Worm (Caenorhabditis elegans) whole organism, early embryonic: ENCODE results near the gene C35D10.7.

Experiments
- B0310.2 ChIP-seq: sonication (generic microtip); optimal IDR thresholded peaks from 2 replicates; lab custom pipeline; 2016; ENCODE audit warnings: mild to moderate bottlenecking, missing genetic modification characterization, missing compliant biosample characterization
- F13C5.2 ChIP-seq: sonication (generic microtip); optimal IDR thresholded peaks from 2 replicates; lab custom pipeline; 2017; ENCODE audit warnings: mild to moderate bottlenecking, missing genetic modification characterization, inconsistent platforms, missing compliant biosample characterization
- aly-1 ChIP-seq: sonication (generic microtip); optimal IDR thresholded peaks from 2 replicates; lab custom pipeline; 2016; ENCODE audit warnings: missing genetic modification characterization, missing compliant biosample characterization
- ama-1 ChIP-seq: fragments of 150-350 bp; optimal IDR thresholded peaks from 2 replicates; lab custom pipeline; 2014
- ceh-13 ChIP-seq: fragments of 200-800 bp; sonication (Bioruptor generic); optimal IDR thresholded peaks from 2 replicates; lab custom pipeline; 2018; ENCODE audit warnings: mild to moderate bottlenecking, missing genetic modification characterization, missing compliant biosample characterization
- ceh-36 ChIP-seq: sonication (generic microtip); optimal IDR thresholded peaks from 2 replicates; lab custom pipeline; 2016; ENCODE audit warnings: missing genetic modification characterization, inconsistent platforms, missing compliant biosample characterization
- ets-7 ChIP-seq: sonication (generic microtip); optimal IDR thresholded peaks from 2 replicates; lab custom pipeline; 2016; ENCODE audit warnings: missing genotype, missing genetic modification characterization, missing compliant biosample characterization
- flt-1 ChIP-seq: fragments of 200-800 bp; sonication (Bioruptor generic); IDR thresholded peaks from 2 replicates; pipeline ENCODE4 v1.3.6; 2022; ENCODE audit warnings: missing genetic modification characterization, missing compliant biosample characterization
- hmbx-1 ChIP-seq: sonication (generic microtip); optimal IDR thresholded peaks from 2 replicates; lab custom pipeline; 2016; ENCODE audit warnings: mild to moderate bottlenecking, missing genetic modification characterization, missing compliant biosample characterization
- hmg-4 ChIP-seq: fragments of 200-800 bp; sonication (Bioruptor generic); optimal IDR thresholded peaks from 2 replicates; lab custom pipeline; 2018; ENCODE audit warnings: mild to moderate bottlenecking, missing genetic modification characterization, missing compliant biosample characterization
- hnd-1 ChIP-seq: sonication (generic microtip); optimal IDR thresholded peaks from 2 replicates; lab custom pipeline; 2016; ENCODE audit warnings: missing genetic modification characterization, missing compliant biosample characterization
- pes-1 ChIP-seq: fragments of 200-800 bp; sonication (Bioruptor generic); IDR thresholded peaks from 2 replicates; pipeline ENCODE4 v1.3.6; 2022; ENCODE audit warnings: missing genetic modification reagents, missing genetic modification characterization, missing compliant biosample characterization
- scrt-1 ChIP-seq: fragments of 200-800 bp; sonication (Bioruptor generic); IDR thresholded peaks from 2 replicates; pipeline ENCODE4 v1.3.6; 2022; ENCODE audit warnings: missing genetic modification characterization, missing compliant biosample characterization
- sea-1 ChIP-seq: fragments of 200-800 bp; sonication (Bioruptor generic); conservative IDR thresholded peaks from 2 replicates; pipeline ENCODE4 v1.3.6; 2022; ENCODE audit warnings: missing genetic modification characterization, missing compliant biosample characterization
- tbx-11 ChIP-seq: fragments of 200-800 bp; sonication (Bioruptor generic); IDR thresholded peaks from 2 replicates; pipeline ENCODE4 v1.3.6; 2022; ENCODE audit warnings: missing genetic modification characterization, missing compliant biosample characterization
- tbx-37 ChIP-seq: fragments of 200-800 bp; sonication (Bioruptor generic); conservative IDR thresholded peaks from 2 replicates; pipeline ENCODE4 v1.3.6; 2022; ENCODE audit warnings: missing genetic modification reagents, missing genetic modification characterization, missing compliant biosample characterization
- tra-4 ChIP-seq: sonication (generic microtip); optimal IDR thresholded peaks from 2 replicates; lab custom pipeline; 2017; ENCODE audit warnings: missing genetic modification characterization, missing compliant biosample characterization

The C35D10.7 gene

DNA sequence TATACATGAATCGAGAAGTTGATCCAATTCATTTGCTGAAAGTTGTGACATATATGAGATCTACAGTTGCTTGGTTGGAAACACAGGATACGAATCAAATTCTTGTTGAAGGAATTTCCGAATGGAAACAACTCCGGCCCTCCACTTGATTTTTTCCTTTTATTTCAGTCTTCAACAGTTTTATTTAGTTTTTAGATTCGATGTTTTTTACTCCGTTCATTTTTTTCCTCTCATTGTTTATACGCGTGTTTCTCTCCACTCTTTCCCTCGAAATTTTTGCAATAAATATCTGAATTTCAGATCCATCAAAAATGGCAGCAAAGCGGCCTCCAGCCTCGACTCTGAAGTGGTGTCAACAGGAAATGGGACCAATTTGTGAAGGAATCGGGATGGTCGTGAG is 7.1 kb downstream of the C35D10.7 start, which contains the start of gene coq-8:
TSS of gene coq-8 (plus strand) at position 301 of the 400 bp plus-strand sequence.
- TF ChIP-seq aly-1 (tag; lab: Kevin White, UChicago): no peak
- TF ChIP-seq scrt-1 (GFP tag; lab: Robert Waterston, UW): no peak
- no peak for TF ChIP-seq tbx-11 (GFP tag; lab: Robert Waterston, UW)
- no peak for TF ChIP-seq F13C5.2 (tag; lab: Kevin White, UChicago)
- TF ChIP-seq hmg-4: no peak
- no peak for TF ChIP-seq pes-1 (GFP tag; lab: Robert Waterston, UW)
- TF ChIP-seq tra-4 (tag; lab: Kevin White, UChicago): no peak
- no peak for TF ChIP-seq ets-7 (tag; lab: Kevin White, UChicago)
- TF ChIP-seq sea-1: no peak
- TF ChIP-seq ceh-36 (tag; lab: Kevin White, UChicago): no peak
- no peak for TF ChIP-seq ceh-13 (GFP tag; lab: Kevin White, UChicago)
- TF ChIP-seq hmbx-1 (tag; lab: Kevin White, UChicago): no peak
- no peak for TF ChIP-seq hnd-1 (tag; lab: Kevin White, UChicago)
- no peak for TF ChIP-seq ama-1
- TF ChIP-seq flt-1 (GFP tag; lab: Robert Waterston, UW): no peak
- no peak for TF ChIP-seq B0310.2 (tag; lab: Kevin White, UChicago)
- no peak for TF ChIP-seq tbx-37 (GFP tag; lab: Robert Waterston, UW)

DNA sequence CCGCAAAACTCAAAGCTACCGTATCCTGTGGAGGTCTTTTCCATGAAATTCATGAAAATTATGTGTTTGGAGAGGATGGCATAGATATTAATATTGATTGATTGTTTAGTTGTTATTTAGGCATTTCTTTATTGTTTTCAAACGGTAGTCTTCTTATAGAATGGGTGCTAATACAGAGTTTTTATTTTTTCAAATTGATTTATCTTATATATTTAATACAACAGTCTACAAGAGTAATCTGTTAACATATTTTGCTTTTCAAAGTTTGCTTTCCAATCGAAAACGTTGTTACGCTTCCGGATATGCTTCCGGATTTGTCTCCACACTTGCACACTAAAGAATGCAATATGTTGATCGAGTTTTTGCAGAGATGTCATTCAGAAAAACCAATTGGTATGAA is 10.8 kb downstream of the C35D10.7 start, which contains the start of gene C35D10.17:
TSS of gene C35D10.17 (plus strand) at position 301 of the 400 bp plus-strand sequence.
- TF ChIP-seq tbx-37 (GFP tag; lab: Robert Waterston, UW) (no peak), hnd-1 (tag; lab: Kevin White, UChicago) (no peak), sea-1 (no peak), ceh-13 (GFP tag; lab: Kevin White, UChicago) (no peak), tbx-11 (GFP tag; lab: Robert Waterston, UW) (no peak)

DNA sequence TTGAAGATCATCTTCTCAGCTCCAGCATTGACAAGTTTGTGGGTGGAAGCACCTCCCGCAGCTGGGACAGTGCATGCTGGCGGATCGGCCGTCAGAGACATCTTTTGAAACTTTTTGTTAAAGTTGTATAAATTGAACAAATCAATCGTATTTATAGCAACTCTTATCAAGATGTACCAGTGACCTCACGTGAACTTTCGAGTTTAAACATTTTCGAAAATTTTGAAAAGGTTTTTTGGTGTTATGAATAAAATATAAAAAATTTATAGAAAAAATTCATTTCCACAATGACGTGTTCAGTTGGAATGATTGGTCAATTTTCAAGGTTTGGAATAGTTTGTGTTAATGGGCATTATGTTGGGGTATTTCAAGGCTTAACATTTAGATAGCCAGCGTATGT is 12.7 kb downstream of the C35D10.7 start, which contains the start of the genes msd-4 and C35D10.3:
TSS of gene msd-4 (minus strand) at position 101 of the 400 bp plus-strand sequence.
TSS of gene C35D10.3 (plus strand) at position 279 of the 400 bp plus-strand sequence.
- no peak for TF ChIP-seq hmg-4
- no peak for TF ChIP-seq ets-7 (tag; lab: Kevin White, UChicago)
- TF ChIP-seq F13C5.2 (tag; lab: Kevin White, UChicago): no peak
- TF ChIP-seq pes-1 (GFP tag; lab: Robert Waterston, UW): no peak
- no peak for TF ChIP-seq scrt-1 (GFP tag; lab: Robert Waterston, UW)
- no peak for TF ChIP-seq hnd-1 (tag; lab: Kevin White, UChicago)
- no peak for TF ChIP-seq ama-1
- TF ChIP-seq ceh-36 (tag; lab: Kevin White, UChicago): no peak
- no peak for TF ChIP-seq tra-4 (tag; lab: Kevin White, UChicago)
- TF ChIP-seq sea-1: no peak
- no peak for TF ChIP-seq tbx-11 (GFP tag; lab: Robert Waterston, UW)
- TF ChIP-seq ceh-13 (GFP tag; lab: Kevin White, UChicago): no peak
- TF ChIP-seq hmbx-1 (tag; lab: Kevin White, UChicago): no peak
- TF ChIP-seq flt-1 (GFP tag; lab: Robert Waterston, UW): no peak
- no peak for TF ChIP-seq B0310.2 (tag; lab: Kevin White, UChicago)
- no peak for TF ChIP-seq tbx-37 (GFP tag; lab: Robert Waterston, UW)
- TF ChIP-seq aly-1 (tag; lab: Kevin White, UChicago): no peak

- TF ChIP-seq aly-1 (tag; lab: Kevin White, UChicago): no peak
- no peak for TF ChIP-seq tra-4 (tag; lab: Kevin White, UChicago)
- TF ChIP-seq flt-1 (GFP tag; lab: Robert Waterston, UW): no peak
- no peak for TF ChIP-seq sea-1
- TF ChIP-seq scrt-1 (GFP tag; lab: Robert Waterston, UW): no peak
- no peak for TF ChIP-seq ceh-13 (GFP tag; lab: Kevin White, UChicago)
- no peak for TF ChIP-seq tbx-11 (GFP tag; lab: Robert Waterston, UW)
- TF ChIP-seq hnd-1 (tag; lab: Kevin White, UChicago): no peak
- no peak for TF ChIP-seq hmbx-1 (tag; lab: Kevin White, UChicago)
- no peak for TF ChIP-seq B0310.2 (tag; lab: Kevin White, UChicago)
- TF ChIP-seq ets-7 (tag; lab: Kevin White, UChicago): no peak
- no peak for TF ChIP-seq pes-1 (GFP tag; lab: Robert Waterston, UW)
- TF ChIP-seq F13C5.2 (tag; lab: Kevin White, UChicago): no peak
- no peak for TF ChIP-seq ama-1
- TF ChIP-seq tbx-37 (GFP tag; lab: Robert Waterston, UW): no peak
- no peak for TF ChIP-seq hmg-4
- TF ChIP-seq ceh-36 (tag; lab: Kevin White, UChicago): no peak
Measured at ce11 chrIII:4870478-4870877, 14.5 kb downstream of the C35D10.7 start, which contains the start of gene gipc-1. TSS of gene gipc-1 (plus strand) at chrIII:4870778.

- TF ChIP-seq sea-1 (no peak), tbx-37 (GFP tag; lab: Robert Waterston, UW) (no peak), flt-1 (GFP tag; lab: Robert Waterston, UW) (no peak), hmbx-1 (tag; lab: Kevin White, UChicago) (no peak), tbx-11 (GFP tag; lab: Robert Waterston, UW) (no peak), hnd-1 (tag; lab: Kevin White, UChicago) (no peak), B0310.2 (tag; lab: Kevin White, UChicago) (no peak), pes-1 (GFP tag; lab: Robert Waterston, UW) (no peak), hmg-4 (no peak), tra-4 (tag; lab: Kevin White, UChicago) (no peak), ets-7 (tag; lab: Kevin White, UChicago) (no peak), aly-1 (tag; lab: Kevin White, UChicago) (no peak), F13C5.2 (tag; lab: Kevin White, UChicago) (no peak), ceh-13 (GFP tag; lab: Kevin White, UChicago) (no peak), ama-1 (no peak)
Measured at ce11 chrIII:4873395-4873794, 17.4 kb downstream of the C35D10.7 start.

ce11 chrIII:4874671-4875070 is 18.7 kb downstream of the C35D10.7 start, which contains the start of gene C35D10.12:
TSS of gene C35D10.12 (minus strand) at chrIII:4874771.
- TF ChIP-seq scrt-1 (GFP tag; lab: Robert Waterston, UW) (no peak), ets-7 (tag; lab: Kevin White, UChicago) (no peak), ceh-36 (tag; lab: Kevin White, UChicago) (no peak), hmbx-1 (tag; lab: Kevin White, UChicago) (no peak), tra-4 (tag; lab: Kevin White, UChicago) (no peak), hmg-4 (no peak), ceh-13 (GFP tag; lab: Kevin White, UChicago) (no peak), ama-1 (no peak), aly-1 (tag; lab: Kevin White, UChicago) (no peak), B0310.2 (tag; lab: Kevin White, UChicago) (no peak), flt-1 (GFP tag; lab: Robert Waterston, UW) (no peak)
